Worm (Caenorhabditis elegans): ENCODE measurements around the gene C38C3.3.

DNA sequence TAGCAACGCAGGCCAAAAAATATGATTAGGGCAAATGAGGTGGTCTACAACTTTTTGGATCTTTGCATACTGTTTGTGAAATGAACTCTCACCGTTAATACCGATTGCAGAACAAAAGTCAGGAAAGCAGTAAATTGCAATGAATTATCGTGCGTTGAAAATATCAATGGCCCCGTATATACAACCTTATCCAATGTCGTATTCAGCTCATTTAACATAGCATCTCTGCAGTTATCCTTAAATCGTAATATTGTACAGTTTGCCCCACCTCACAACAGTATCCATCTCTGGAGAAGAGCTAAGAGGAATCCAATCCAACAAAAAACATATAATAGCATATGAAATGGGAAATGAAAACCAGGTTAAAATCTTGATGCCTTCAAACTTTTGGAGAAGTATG, 37.0 kb downstream of the C38C3.3 start:
- no peak for TF ChIP-seq ztf-1 (GFP tag; conservative IDR thresholded peaks at IDR 0.05)
- no peak for TF ChIP-seq ztf-4 (tag; optimal IDR thresholded peaks at IDR 0.05)
